Fruit fly (Drosophila melanogaster) whole organism, prepupa: ENCODE results near the gene CG3588.

Experiments
- Blimp-1 ChIP-seq: fragments of 200-800 bp; sonication (Bioruptor generic); optimal IDR thresholded peaks from 3 replicates; lab custom pipeline; 2017; ENCODE audit warnings: missing biosample characterization, missing genetic modification characterization, mild to moderate bottlenecking, moderate library complexity, missing genetic modification reagents
- CG10631 ChIP-seq: fragments of 200-800 bp; sonication (Bioruptor generic); optimal IDR thresholded peaks from 2 replicates; lab custom pipeline; 2016; ENCODE audit warnings: missing biosample characterization, missing genetic modification characterization
- CG10669 ChIP-seq: fragments of 200-800 bp; sonication (Bioruptor generic); optimal IDR thresholded peaks from 3 replicates; lab custom pipeline; 2018; ENCODE audit warnings: missing biosample characterization, mild to moderate bottlenecking, missing genetic modification characterization, moderate library complexity
- CG11294 ChIP-seq: fragments of 200-800 bp; sonication (Bioruptor generic); IDR thresholded peaks from 2 replicates; pipeline ENCODE4 v1.3.6; 2022; ENCODE audit warnings: missing biosample characterization, missing genetic modification characterization
- CG11762 ChIP-seq: fragments of 200-800 bp; sonication (Bioruptor generic); optimal IDR thresholded peaks from 3 replicates; lab custom pipeline; 2016; ENCODE audit warnings: missing biosample characterization, missing genetic modification characterization; ENCODE audit not compliant: insufficient read depth
- CG11902 ChIP-seq: fragments of 200-800 bp; sonication (Bioruptor generic); optimal IDR thresholded peaks from 3 replicates; lab custom pipeline; 2016; ENCODE audit warnings: missing biosample characterization, missing genetic modification characterization
- CG15336 ChIP-seq: fragments of 200-800 bp; sonication (Bioruptor generic); IDR thresholded peaks from 2 replicates; pipeline ENCODE4 v1.3.6; 2022; ENCODE audit warnings: missing biosample characterization, missing genetic modification characterization
- CG1621 ChIP-seq: fragments of 200-800 bp; sonication (Bioruptor generic); optimal IDR thresholded peaks from 3 replicates; lab custom pipeline; 2018; ENCODE audit warnings: missing biosample characterization, mild to moderate bottlenecking, missing genetic modification characterization
- CG16779 ChIP-seq: fragments of 200-800 bp; sonication (Bioruptor generic); optimal IDR thresholded peaks from 3 replicates; lab custom pipeline; 2017; ENCODE audit warnings: missing biosample characterization, mild to moderate bottlenecking, missing genetic modification characterization
- CG3032 ChIP-seq: fragments of 200-800 bp; optimal IDR thresholded peaks from 2 replicates; lab custom pipeline; 2019; ENCODE audit warnings: missing biosample characterization, mild to moderate bottlenecking, missing genetic modification characterization, moderate library complexity
- CG31627 ChIP-seq: fragments of 200-800 bp; sonication (Bioruptor generic); optimal IDR thresholded peaks from 3 replicates; lab custom pipeline; 2016; ENCODE audit warnings: missing biosample characterization, missing genetic modification characterization
- CG34406 ChIP-seq: fragments of 200-800 bp; sonication (Bioruptor generic); optimal IDR thresholded peaks from 3 replicates; lab custom pipeline; 2016; ENCODE audit warnings: missing biosample characterization, missing genetic modification characterization
- CG3919 ChIP-seq: fragments of 200-800 bp; sonication (Bioruptor generic); optimal IDR thresholded peaks from 3 replicates; lab custom pipeline; 2016; ENCODE audit warnings: missing biosample characterization, missing genetic modification characterization
- CG4318 ChIP-seq: fragments of 200-800 bp; sonication (Bioruptor generic); optimal IDR thresholded peaks from 3 replicates; lab custom pipeline; 2017; ENCODE audit warnings: missing biosample characterization, mild to moderate bottlenecking, missing genetic modification characterization
- CG6163 ChIP-seq: fragments of 200-800 bp; sonication (Bioruptor generic); IDR thresholded peaks from 3 replicates; pipeline ENCODE4 v1.3.6; 2022; ENCODE audit warnings: missing biosample characterization, missing genetic modification characterization
- CG6276 ChIP-seq: fragments of 200-800 bp; sonication (Bioruptor generic); optimal IDR thresholded peaks from 2 replicates; lab custom pipeline; 2017; ENCODE audit warnings: missing biosample characterization, mild to moderate bottlenecking, missing genetic modification characterization
- CG6792 ChIP-seq: fragments of 200-800 bp; sonication (Bioruptor generic); optimal IDR thresholded peaks from 3 replicates; lab custom pipeline; 2016; ENCODE audit warnings: missing biosample characterization, missing genetic modification characterization
- CG6808 ChIP-seq: fragments of 200-800 bp; sonication (Bioruptor generic); optimal IDR thresholded peaks from 3 replicates; lab custom pipeline; 2017; ENCODE audit warnings: missing biosample characterization, missing genetic modification characterization, mild to moderate bottlenecking, moderate library complexity, missing genetic modification reagents
- CG6854 ChIP-seq: fragments of 200-800 bp; sonication (Bioruptor generic); optimal IDR thresholded peaks from 2 replicates; lab custom pipeline; 2017; ENCODE audit warnings: missing biosample characterization, mild to moderate bottlenecking, missing genetic modification characterization
- CG7368 ChIP-seq: fragments of 200-800 bp; sonication (Bioruptor generic); optimal IDR thresholded peaks from 3 replicates; lab custom pipeline; 2016; ENCODE audit warnings: missing biosample characterization, missing genetic modification characterization
- CG8119 ChIP-seq: fragments of 200-800 bp; sonication (Bioruptor generic); IDR thresholded peaks from 3 replicates; pipeline ENCODE4 v1.3.6; 2022; ENCODE audit warnings: missing biosample characterization, missing genetic modification characterization
- CG8319 ChIP-seq: fragments of 200-800 bp; sonication (Bioruptor generic); optimal IDR thresholded peaks from 3 replicates; lab custom pipeline; 2016; ENCODE audit warnings: missing biosample characterization, missing genetic modification characterization
- CG8632 ChIP-seq: fragments of 200-800 bp; sonication (Bioruptor generic); optimal IDR thresholded peaks from 3 replicates; lab custom pipeline; 2016; ENCODE audit warnings: missing biosample characterization, missing genetic modification characterization
- CG9139 ChIP-seq: fragments of 200-800 bp; sonication (Bioruptor generic); optimal IDR thresholded peaks from 3 replicates; lab custom pipeline; 2017; ENCODE audit warnings: missing biosample characterization, mild to moderate bottlenecking, missing genetic modification characterization
- Eip75B ChIP-seq: fragments of 200-800 bp; sonication (Bioruptor generic); optimal IDR thresholded peaks from 3 replicates; lab custom pipeline; 2016; ENCODE audit warnings: missing biosample characterization, missing genetic modification characterization
- Eip78C ChIP-seq: fragments of 200-800 bp; sonication (Bioruptor generic); peaks from one replicate; lab custom pipeline; 2016; ENCODE audit warnings: missing biosample characterization, missing genetic modification characterization
- Eip93F ChIP-seq: fragments of 200-800 bp; sonication (Bioruptor generic); optimal IDR thresholded peaks from 2 replicates; lab custom pipeline; 2016; ENCODE audit warnings: missing biosample characterization, mild to moderate bottlenecking, missing genetic modification characterization
- Ets21C ChIP-seq: fragments of 200-800 bp; sonication (Bioruptor generic); optimal IDR thresholded peaks from 3 replicates; lab custom pipeline; 2016; ENCODE audit warnings: missing biosample characterization, missing genetic modification characterization
- Ets96B ChIP-seq: fragments of 200-800 bp; optimal IDR thresholded peaks from 2 replicates; lab custom pipeline; 2019; ENCODE audit warnings: missing biosample characterization, mild to moderate bottlenecking, missing genetic modification characterization, moderate library complexity
- Gug ChIP-seq: fragments of 200-800 bp; sonication (Bioruptor generic); IDR thresholded peaks from 2 replicates; pipeline ENCODE4 v1.3.6; 2022; ENCODE audit warnings: missing biosample characterization, missing genetic modification characterization
- Hr38 ChIP-seq: sonication (Bioruptor generic); optimal IDR thresholded peaks from 2 replicates; lab custom pipeline; 2016; ENCODE audit warnings: missing biosample characterization, missing genetic modification characterization
- Hr39 ChIP-seq: fragments of 200-800 bp; sonication (Bioruptor generic); optimal IDR thresholded peaks from 2 replicates; lab custom pipeline; 2016; ENCODE audit warnings: missing biosample characterization, missing genetic modification characterization
- Hr4 ChIP-seq: fragments of 200-800 bp; sonication (Bioruptor generic); optimal IDR thresholded peaks from 3 replicates; lab custom pipeline; 2016; ENCODE audit warnings: missing biosample characterization, missing genetic modification characterization
- Lpt ChIP-seq: fragments of 200-800 bp; sonication (Bioruptor generic); optimal IDR thresholded peaks from 3 replicates; lab custom pipeline; 2016; ENCODE audit warnings: missing biosample characterization, missing genetic modification characterization
- Met ChIP-seq: fragments of 200-800 bp; sonication (Bioruptor generic); optimal IDR thresholded peaks from 3 replicates; lab custom pipeline; 2016; ENCODE audit warnings: missing biosample characterization, missing genetic modification characterization
- Smox ChIP-seq: fragments of 200-800 bp; sonication (Bioruptor generic); optimal IDR thresholded peaks from 3 replicates; lab custom pipeline; 2016; ENCODE audit warnings: missing biosample characterization, missing genetic modification characterization
- Sox102F ChIP-seq: fragments of 200-800 bp; sonication (Bioruptor generic); optimal IDR thresholded peaks from 2 replicates; lab custom pipeline; 2016; ENCODE audit warnings: missing biosample characterization, mild to moderate bottlenecking, missing genetic modification characterization
- acj6 ChIP-seq: fragments of 200-800 bp; sonication (Bioruptor generic); optimal IDR thresholded peaks from 3 replicates; lab custom pipeline; 2016; ENCODE audit warnings: missing biosample characterization, missing genetic modification characterization
- cyc ChIP-seq: fragments of 200-800 bp; sonication (Bioruptor generic); optimal IDR thresholded peaks from 3 replicates; lab custom pipeline; 2016; ENCODE audit warnings: missing biosample characterization, missing genetic modification characterization
- dac ChIP-seq: fragments of 200-800 bp; sonication (Bioruptor generic); optimal IDR thresholded peaks from 2 replicates; lab custom pipeline; 2017; ENCODE audit warnings: missing biosample characterization, mild to moderate bottlenecking, missing genetic modification characterization
- dsx ChIP-seq: fragments of 200-800 bp; optimal IDR thresholded peaks from 3 replicates; lab custom pipeline; 2019; ENCODE audit warnings: missing biosample characterization, mild to moderate bottlenecking, missing genetic modification characterization, moderate library complexity; ENCODE audit not compliant: poor library complexity, severe bottlenecking
- eg ChIP-seq: fragments of 200-800 bp; sonication (Bioruptor generic); IDR thresholded peaks from 3 replicates; pipeline ENCODE4 v1.3.6; 2022; ENCODE audit warnings: missing biosample characterization, missing genetic modification characterization
- esn ChIP-seq: fragments of 200-800 bp; sonication (Bioruptor generic); optimal IDR thresholded peaks from 2 replicates; lab custom pipeline; 2016; ENCODE audit warnings: missing biosample characterization, mild to moderate bottlenecking, missing genetic modification characterization, moderate library complexity
- fd59A ChIP-seq: fragments of 200-800 bp; sonication (Bioruptor generic); optimal IDR thresholded peaks from 2 replicates; lab custom pipeline; 2017; ENCODE audit warnings: missing biosample characterization, mild to moderate bottlenecking, missing genetic modification characterization, missing genetic modification reagents
- fd85E ChIP-seq: fragments of 200-800 bp; sonication (Bioruptor generic); optimal IDR thresholded peaks from 3 replicates; lab custom pipeline; 2016; ENCODE audit warnings: missing biosample characterization, missing genetic modification characterization
- lz ChIP-seq: fragments of 200-800 bp; sonication (Bioruptor generic); optimal IDR thresholded peaks from 3 replicates; lab custom pipeline; 2016; ENCODE audit warnings: missing biosample characterization, missing genetic modification characterization
- net ChIP-seq: fragments of 200-800 bp; sonication (Bioruptor generic); optimal IDR thresholded peaks from 3 replicates; lab custom pipeline; 2016; ENCODE audit warnings: missing biosample characterization, missing genetic modification characterization
- pdm3 ChIP-seq: fragments of 200-800 bp; sonication (Bioruptor generic); optimal IDR thresholded peaks from 3 replicates; lab custom pipeline; 2016; ENCODE audit warnings: missing biosample characterization, missing genetic modification characterization
- salr ChIP-seq, 2 experiments: fragments of 200-800 bp; sonication (Bioruptor generic); optimal IDR thresholded peaks; 3 replicates each; lab custom pipeline; 2016 to 2018; ENCODE audit warnings: missing biosample characterization in 2 of 2, missing genetic modification characterization in 2 of 2, mild to moderate bottlenecking in 1 of 2
- spab ChIP-seq: fragments of 200-800 bp; sonication (Bioruptor generic); optimal IDR thresholded peaks from 2 replicates; lab custom pipeline; 2017; ENCODE audit warnings: missing biosample characterization, mild to moderate bottlenecking, missing genetic modification characterization, missing genetic modification reagents
- ss ChIP-seq, 2 experiments: fragments of 200-800 bp; sonication (Bioruptor generic); optimal IDR thresholded peaks; 2 replicates in 1 of 2; 3 replicates in 1 of 2; lab custom pipeline; 2017 to 2018; ENCODE audit warnings: mild to moderate bottlenecking in 2 of 2, missing biosample characterization in 2 of 2, missing genetic modification characterization in 2 of 2, moderate library complexity in 1 of 2
- svp ChIP-seq: fragments of 200-800 bp; sonication (Bioruptor generic); peaks from one replicate; lab custom pipeline; 2016; ENCODE audit warnings: missing biosample characterization, missing genetic modification characterization
- topi ChIP-seq: fragments of 200-800 bp; sonication (Bioruptor generic); optimal IDR thresholded peaks from 3 replicates; lab custom pipeline; 2016; ENCODE audit warnings: missing biosample characterization, missing genetic modification characterization

The CG3588 gene

dm6 chrX:2919742-2920141 is at the start of gene CG3588:
Gene CG3588 (plus strand): TSS chrX:2919770.
- TF ChIP-seq Eip75B (GFP tag; lab: Kevin White, UChicago) (no peak), spab (GFP tag; lab: Kevin White, UChicago) (no peak), dsx (GFP tag; lab: Kevin White, UChicago) (no peak), lz (GFP tag; lab: Kevin White, UChicago) (peak; percentile 26), cyc (peak; percentile 25), Gug (GFP tag; lab: Robert Waterston, UW) (no peak), dac (no peak), CG6808 (no peak), CG4318 (GFP tag; lab: Kevin White, UChicago) (no peak), Met (GFP tag; lab: Kevin White, UChicago) (peak; percentile 3), CG11294 (no peak), Eip78C (GFP tag; lab: Kevin White, UChicago) (peak; percentile 57), CG1621 (tag; lab: Kevin White, UChicago) (no peak), pdm3 (GFP tag; lab: Kevin White, UChicago) (no peak), esn (GFP tag; lab: Kevin White, UChicago) (no peak), CG3032 (tag; lab: Kevin White, UChicago) (no peak), CG11762 (GFP tag; lab: Kevin White, UChicago) (no peak), CG11902 (GFP tag; lab: Kevin White, UChicago) (peak; percentile 3), Blimp-1 (no peak), ss (GFP tag; optimal IDR thresholded peaks at IDR 0.05; lab: Kevin White, UChicago) (no peak), CG6854 (GFP tag; lab: Kevin White, UChicago) (no peak), Ets96B (tag; lab: Kevin White, UChicago) (no peak), CG8319 (GFP tag; lab: Kevin White, UChicago) (no peak), CG9139 (no peak), CG7368 (GFP tag; lab: Kevin White, UChicago) (no peak), salr (GFP tag; optimal IDR thresholded peaks at IDR 0.05; lab: Kevin White, UChicago) (no peak), CG10669 (GFP tag; lab: Kevin White, UChicago) (no peak), Hr38 (no peak), CG31627 (GFP tag; lab: Kevin White, UChicago) (peak; percentile 36), CG10631 (GFP tag; lab: Kevin White, UChicago) (no peak), Hr39 (peak; percentile 40), fd59A (GFP tag; lab: Kevin White, UChicago) (no peak), fd85E (GFP tag; lab: Kevin White, UChicago) (no peak), CG3919 (GFP tag; lab: Kevin White, UChicago) (no peak), CG8119 (GFP tag; lab: Robert Waterston, UW) (no peak), CG6276 (no peak), CG34406 (GFP tag; lab: Kevin White, UChicago) (no peak), acj6 (GFP tag; lab: Kevin White, UChicago) (no peak), Smox (GFP tag; lab: Kevin White, UChicago) (no peak), CG6163 (GFP tag; lab: Robert Waterston, UW) (no peak), topi (peak; percentile 40), svp (peak; percentile 53), net (no peak), Hr4 (GFP tag; lab: Kevin White, UChicago) (no peak), eg (0 out of 3 replicates have a peak, but pooled peaks have one; percentile 26), CG15336 (GFP tag; lab: Robert Waterston, UW) (no peak), CG16779 (tag; lab: Kevin White, UChicago) (no peak), Lpt (GFP tag; lab: Kevin White, UChicago) (no peak), CG8632 (GFP tag; lab: Kevin White, UChicago) (no peak), Sox102F (no peak), Ets21C (peak; percentile 22), CG6792 (GFP tag; lab: Kevin White, UChicago) (no peak), Eip93F (GFP tag; lab: Kevin White, UChicago) (no peak)
